Worm (Caenorhabditis elegans): ENCODE results near the gene lonp-2.

Gene lonp-2

DNA sequence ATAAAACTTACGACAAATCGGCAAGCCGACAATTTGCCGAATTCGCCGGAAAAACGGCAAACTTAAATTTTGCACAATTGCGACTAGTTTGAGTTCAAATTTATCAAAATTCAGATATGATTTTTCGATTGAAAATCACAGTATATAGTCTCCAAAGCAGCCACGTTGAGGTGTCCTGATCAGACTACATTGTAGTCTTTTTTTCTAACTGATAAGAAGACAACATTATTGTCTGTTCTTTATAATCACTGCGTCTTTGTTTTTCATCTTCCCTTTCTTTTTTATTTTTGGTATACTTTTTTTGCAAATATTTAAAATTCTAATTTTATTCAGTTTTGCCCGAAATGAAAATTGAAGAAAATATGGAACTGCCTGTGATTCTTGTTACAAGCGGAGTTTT is at the start of gene lonp-2, which contains the start of gene cest-12:
Gene lonp-2 (plus strand): TSS at position 334 of the 400 bp plus-strand sequence.
Gene cest-12 (minus strand): TSS at position 101 of the 400 bp plus-strand sequence.
- TF ChIP-seq fos-1 (tag; optimal IDR thresholded peaks at IDR 0.05) (peak; percentile 10), skn-1 (tag; optimal IDR thresholded peaks at IDR 0.05) (no peak)

DNA sequence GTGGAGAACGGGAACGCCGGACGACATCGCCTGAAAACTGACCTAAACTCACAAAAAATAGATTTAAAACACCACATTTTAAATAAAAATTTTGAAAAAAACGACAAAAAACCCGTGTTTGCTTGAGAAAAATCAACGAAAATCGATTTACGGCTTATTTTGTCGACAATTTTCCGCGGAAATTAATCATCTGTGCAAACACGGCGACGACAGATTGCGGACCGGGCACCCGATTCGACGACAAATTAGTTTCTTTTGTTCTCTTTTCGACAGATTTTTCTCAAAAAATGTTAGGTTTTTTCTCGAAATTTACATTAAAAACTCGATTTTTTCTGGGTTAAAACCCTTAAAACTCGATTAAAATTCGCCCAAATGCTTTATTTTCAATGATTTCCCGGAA is 49.1 kb upstream of the lonp-2 start, which contains the start of gene arx-3:
Gene arx-3 (minus strand): TSS at position 30 of the 400 bp plus-strand sequence.
- TF ChIP-seq F13H6.1 (tag; optimal IDR thresholded peaks at IDR 0.05) (no peak), lsy-2 (tag; optimal IDR thresholded peaks at IDR 0.05) (peak; percentile 53 to 57), alr-1 (tag; optimal IDR thresholded peaks at IDR 0.05) (no peak), elt-3 (tag; optimal IDR thresholded peaks at IDR 0.05) (no peak), mdl-1 (tag; optimal IDR thresholded peaks at IDR 0.05) (no peak), lin-39 (tag; optimal IDR thresholded peaks at IDR 0.05) (no peak), nhr-25 (tag; optimal IDR thresholded peaks at IDR 0.05) (peak; percentile 41), gmeb-1 (tag; optimal IDR thresholded peaks at IDR 0.05) (peak; percentile 42), ama-1 (optimal IDR thresholded peaks at IDR 0.05) (no peak), zag-1 (tag; optimal IDR thresholded peaks at IDR 0.05) (no peak), nhr-10 (tag; optimal IDR thresholded peaks at IDR 0.05) (no peak), nhr-23 (tag; optimal IDR thresholded peaks at IDR 0.05) (no peak), crh-2 (tag; optimal IDR thresholded peaks at IDR 0.05) (peak; percentile 30), sma-3 (GFP tag; optimal IDR thresholded peaks at IDR 0.05) (no peak), mbf-1 (tag; optimal IDR thresholded peaks at IDR 0.05) (no peak), ZK546.5 (tag; optimal IDR thresholded peaks at IDR 0.05) (no peak), snpc-4 (tag; optimal IDR thresholded peaks at IDR 0.05) (no peak), Y55F3AM.14 (GFP tag; optimal IDR thresholded peaks at IDR 0.05) (no peak), ztf-11 (tag; optimal IDR thresholded peaks at IDR 0.05) (no peak), unc-39 (tag; optimal IDR thresholded peaks at IDR 0.05) (no peak), mab-5 (tag; optimal IDR thresholded peaks at IDR 0.05) (peak; percentile 31), fos-1 (tag; optimal IDR thresholded peaks at IDR 0.05) (peak; percentile 13), ceh-82 (tag; optimal IDR thresholded peaks at IDR 0.05) (no peak), C34F6.9 (tag; optimal IDR thresholded peaks at IDR 0.05) (peak; percentile 52), nhr-237 (tag; optimal IDR thresholded peaks at IDR 0.05) (no peak), nhr-6 (tag; optimal IDR thresholded peaks at IDR 0.05) (no peak), aly-2 (tag; optimal IDR thresholded peaks at IDR 0.05) (no peak), nhr-21 (tag; optimal IDR thresholded peaks at IDR 0.05) (no peak), ztf-4 (tag; optimal IDR thresholded peaks at IDR 0.05) (no peak), egl-27 (tag; optimal IDR thresholded peaks at IDR 0.05) (no peak), lin-13 (GFP tag; optimal IDR thresholded peaks at IDR 0.05) (peak; percentile 10), elt-1 (tag; optimal IDR thresholded peaks at IDR 0.05) (no peak), dmd-4 (tag; optimal IDR thresholded peaks at IDR 0.05) (no peak), R02D3.7 (tag; optimal IDR thresholded peaks at IDR 0.05) (no peak), ztf-1 (GFP tag; conservative IDR thresholded peaks at IDR 0.05) (no peak), unc-62 (GFP tag; optimal IDR thresholded peaks at IDR 0.05) (no peak), nhr-77 (tag; optimal IDR thresholded peaks at IDR 0.05) (no peak), lin-11 (tag; optimal IDR thresholded peaks at IDR 0.05) (no peak), skn-1 (tag; optimal IDR thresholded peaks at IDR 0.05) (no peak), unc-55 (GFP tag; optimal IDR thresholded peaks at IDR 0.05) (peak; percentile 58), peb-1 (tag; optimal IDR thresholded peaks at IDR 0.05) (no peak), nhr-129 (tag; optimal IDR thresholded peaks at IDR 0.05) (no peak), blmp-1 (tag; optimal IDR thresholded peaks at IDR 0.05; ENCODE audit: insufficient read depth) (no peak), ceh-16 (tag; optimal IDR thresholded peaks at IDR 0.05) (no peak), nhr-12 (tag; optimal IDR thresholded peaks at IDR 0.05) (no peak), sma-9 (GFP tag; optimal IDR thresholded peaks at IDR 0.05) (no peak), sma-9 (tag; optimal IDR thresholded peaks at IDR 0.05) (no peak), nhr-11 (tag; optimal IDR thresholded peaks at IDR 0.05) (no peak), sem-4 (tag; optimal IDR thresholded peaks at IDR 0.05) (peak; percentile 35)

Measured in whole organism, L2 larva.